Worm (Caenorhabditis elegans) whole organism, midembryonic: ENCODE data around the gene F49F1.10.

Experiments
- T22C8.4 ChIP-seq: fragments of 200-800 bp; sonication (Bioruptor generic); IDR thresholded peaks from 2 replicates; pipeline ENCODE4 v1.3.6; 2022; ENCODE audit warnings: missing genetic modification characterization, missing compliant biosample characterization
- cog-1 ChIP-seq: sonication (generic microtip); optimal IDR thresholded peaks from 2 replicates; lab custom pipeline; 2016; ENCODE audit warnings: missing genetic modification characterization, missing compliant biosample characterization
- flt-1 ChIP-seq: fragments of 200-800 bp; sonication (Bioruptor generic); IDR thresholded peaks from 2 replicates; pipeline ENCODE4 v1.3.6; 2022; ENCODE audit warnings: missing genetic modification characterization, missing compliant biosample characterization
- klf-2 ChIP-seq: fragments of 200-800 bp; sonication (Bioruptor generic); conservative IDR thresholded peaks from 2 replicates; pipeline ENCODE4 v1.3.6; 2022; ENCODE audit warnings: missing genetic modification reagents, missing genetic modification characterization, missing compliant biosample characterization
- med-1 ChIP-seq: sonication (generic microtip); optimal IDR thresholded peaks from 2 replicates; lab custom pipeline; 2017; ENCODE audit warnings: missing genetic modification characterization, mild to moderate bottlenecking, missing compliant biosample characterization, antibody characterized with exemption, missing genetic modification reagents; ENCODE audit not compliant: insufficient read depth
- ref-1 ChIP-seq: fragments of 200-800 bp; sonication (Bioruptor generic); conservative IDR thresholded peaks from 2 replicates; pipeline ENCODE4 v1.3.6; 2022; ENCODE audit warnings: missing genetic modification reagents, missing genetic modification characterization, missing compliant biosample characterization
- tab-1 ChIP-seq: fragments of 200-800 bp; sonication (Bioruptor generic); IDR thresholded peaks from 2 replicates; pipeline ENCODE4 v1.3.6; 2022; ENCODE audit warnings: missing genetic modification characterization, missing compliant biosample characterization
- ztf-23 ChIP-seq: fragments of 200-800 bp; sonication (Bioruptor generic); IDR thresholded peaks from 2 replicates; pipeline ENCODE4 v1.3.6; 2022; ENCODE audit warnings: missing genetic modification reagents, missing genetic modification characterization, missing compliant biosample characterization
- ztf-29 ChIP-seq: fragments of 200-800 bp; sonication (Bioruptor generic); IDR thresholded peaks from 2 replicates; pipeline ENCODE4 v1.3.6; 2022; ENCODE audit warnings: missing genetic modification reagents, missing genetic modification characterization, missing compliant biosample characterization

DNA sequence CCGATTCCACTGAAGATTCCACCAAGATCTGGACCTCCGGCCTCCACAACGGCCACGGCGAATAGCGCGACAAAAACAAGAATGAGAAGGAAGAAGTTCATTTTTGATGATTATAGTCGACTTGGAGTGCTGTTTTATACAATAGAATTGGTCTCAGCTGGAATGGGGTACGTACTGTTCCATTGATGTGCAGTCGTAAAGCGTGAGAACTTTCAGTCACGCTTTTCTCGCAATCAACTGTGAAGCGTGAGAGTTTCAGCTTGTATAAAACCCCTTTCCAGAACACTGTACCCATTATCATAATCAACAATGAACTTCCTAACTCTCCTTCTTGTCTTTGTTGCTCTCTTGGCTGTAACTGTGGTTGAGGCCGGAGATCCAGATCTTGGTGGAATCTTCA, 23.3 kb downstream of the F49F1.10 start, which contains the start of the genes F49F1.4 and F49F1.2:
- TF ChIP-seq flt-1 (GFP tag; lab: Robert Waterston, UW), result no peak
- TF ChIP-seq ztf-29, result no peak
- TF ChIP-seq T22C8.4 (GFP tag; lab: Robert Waterston, UW), result no peak
- TF ChIP-seq tab-1 (GFP tag; lab: Robert Waterston, UW), result no peak
- no peak for TF ChIP-seq klf-2 (GFP tag; lab: Robert Waterston, UW)
- TF ChIP-seq ztf-23, result no peak
- TF ChIP-seq cog-1, result no peak
- TF ChIP-seq med-1 (GFP tag; lab: Kevin White, UChicago), result no peak
- TF ChIP-seq ref-1 (GFP tag; lab: Robert Waterston, UW), result no peak
